Worm (Caenorhabditis elegans) whole organism, late embryonic: ENCODE results near the gene unc-46.

Source experiments
- elt-4 ChIP-seq: sonication (generic microtip); optimal IDR thresholded peaks from 2 replicates; lab custom pipeline; 2016; ENCODE audit warnings: missing genetic modification characterization, missing compliant biosample characterization
- hlh-8 ChIP-seq: sonication (generic microtip); optimal IDR thresholded peaks from 2 replicates; lab custom pipeline; 2016; ENCODE audit warnings: missing genotype, missing genetic modification characterization, missing compliant biosample characterization
- ztf-16 ChIP-seq: sonication (generic microtip); optimal IDR thresholded peaks from 2 replicates; lab custom pipeline; 2017; ENCODE audit warnings: missing genetic modification characterization, missing compliant biosample characterization

DNA sequence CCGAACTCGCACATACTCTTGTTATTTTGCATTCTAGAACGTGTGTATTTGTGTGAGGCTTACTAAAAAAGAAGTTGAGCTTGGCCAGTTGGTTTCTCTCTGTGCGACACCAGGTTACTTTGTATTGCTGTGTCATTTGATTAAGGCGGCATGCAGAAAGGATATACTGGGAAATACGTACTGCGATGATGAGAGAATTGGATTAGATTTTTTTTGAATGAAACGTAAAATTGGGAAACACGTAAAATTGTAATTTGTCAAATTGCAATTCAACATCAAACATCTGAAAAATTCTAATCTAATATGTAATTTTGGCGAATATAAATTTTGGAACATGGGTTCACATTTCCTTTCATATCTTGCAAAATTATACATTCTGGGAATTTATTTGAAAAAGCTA lies 45.0 kb upstream of the unc-46 start, which contains the start of gene srh-129:
- TF ChIP-seq hlh-8 (tag; lab: Kevin White, UChicago) (no peak), ztf-16 (tag; lab: Kevin White, UChicago) (no peak), elt-4 (tag; lab: Kevin White, UChicago) (no peak)
